Fruit fly (Drosophila melanogaster) whole organism, pupa: ENCODE data around the gene CG4382.

ENCODE experiments used
- CG10348 ChIP-seq: fragments of 200-800 bp; sonication (Bioruptor generic); IDR thresholded peaks from 2 replicates; pipeline ENCODE4 v1.3.6; 2022; ENCODE audit warnings: missing biosample characterization, missing genetic modification characterization
- CG13204 ChIP-seq: fragments of 200-800 bp; sonication (Bioruptor generic); optimal IDR thresholded peaks from 2 replicates; lab custom pipeline; 2018; ENCODE audit warnings: missing biosample characterization, mild to moderate bottlenecking, missing genetic modification characterization, moderate library complexity
- CG14655 ChIP-seq: fragments of 200-800 bp; sonication (Bioruptor generic); optimal IDR thresholded peaks from 3 replicates; lab custom pipeline; 2017; ENCODE audit warnings: mild to moderate bottlenecking, missing biosample characterization, missing genetic modification reagents, missing genetic modification characterization
- CG32121 ChIP-seq: fragments of 200-800 bp; sonication (Bioruptor generic); IDR thresholded peaks from 2 replicates; pipeline ENCODE4 v1.3.6; 2022; ENCODE audit warnings: missing biosample characterization, missing genetic modification characterization
- CG4496 ChIP-seq: fragments of 200-800 bp; sonication (Bioruptor generic); IDR thresholded peaks from 3 replicates; pipeline ENCODE4 v1.3.6; 2022; ENCODE audit warnings: missing biosample characterization, missing genetic modification characterization
- CG8159 ChIP-seq: fragments of 200-800 bp; sonication (Bioruptor generic); optimal IDR thresholded peaks from 3 replicates; lab custom pipeline; 2018; ENCODE audit warnings: missing biosample characterization, mild to moderate bottlenecking, missing genetic modification characterization, moderate library complexity
- CG8301 ChIP-seq: fragments of 200-800 bp; sonication (Bioruptor generic); optimal IDR thresholded peaks from 2 replicates; lab custom pipeline; 2018; ENCODE audit warnings: missing biosample characterization, mild to moderate bottlenecking, missing genetic modification characterization
- EcR ChIP-seq: fragments of 200-800 bp; sonication (Bioruptor generic); optimal IDR thresholded peaks from 3 replicates; lab custom pipeline; 2019; ENCODE audit warnings: missing biosample characterization, missing genetic modification characterization, mild to moderate bottlenecking, moderate library complexity, missing genetic modification reagents
- Ets98B ChIP-seq: fragments of 200-800 bp; sonication (Bioruptor generic); IDR thresholded peaks from 2 replicates; pipeline ENCODE4 v1.3.6; 2022; ENCODE audit warnings: missing biosample characterization, missing genetic modification characterization
- Snoo ChIP-seq: fragments of 200-800 bp; sonication (Bioruptor generic); optimal IDR thresholded peaks from 3 replicates; lab custom pipeline; 2017; ENCODE audit warnings: missing biosample characterization, mild to moderate bottlenecking, missing genetic modification characterization, inconsistent platforms
- fd96Ca ChIP-seq: fragments of 200-800 bp; sonication (Bioruptor generic); IDR thresholded peaks from 3 replicates; pipeline ENCODE4 v1.3.6; 2022; ENCODE audit warnings: missing biosample characterization, missing genetic modification characterization
- gl ChIP-seq: fragments of 200-800 bp; sonication (Bioruptor generic); optimal IDR thresholded peaks from 2 replicates; lab custom pipeline; 2018; ENCODE audit warnings: missing biosample characterization, mild to moderate bottlenecking, missing genetic modification characterization

The CG4382 gene

DNA sequence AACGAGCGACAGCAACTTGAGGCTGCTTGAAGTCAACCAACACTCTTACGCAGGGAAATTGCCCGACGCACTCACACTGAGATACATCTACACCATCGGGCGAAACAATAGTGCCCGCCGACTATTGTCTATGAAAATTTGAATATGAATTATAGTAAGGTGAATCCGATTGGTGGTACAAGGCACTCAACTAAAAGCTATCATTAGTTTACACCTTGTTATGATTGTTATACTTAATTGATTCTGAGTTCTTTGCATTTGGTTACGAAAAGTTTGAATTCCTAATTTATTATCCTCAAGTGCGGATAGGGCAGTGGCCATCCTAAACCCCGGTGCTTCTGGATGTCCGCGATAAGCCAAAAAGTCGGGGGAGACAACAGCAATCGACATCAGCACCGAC lies 38.0 kb downstream of the CG4382 start:
- TF ChIP-seq CG13204 (GFP tag; lab: Kevin White, UChicago) (no peak), CG8159 (tag; lab: Kevin White, UChicago) (peak; percentile 8)

DNA sequence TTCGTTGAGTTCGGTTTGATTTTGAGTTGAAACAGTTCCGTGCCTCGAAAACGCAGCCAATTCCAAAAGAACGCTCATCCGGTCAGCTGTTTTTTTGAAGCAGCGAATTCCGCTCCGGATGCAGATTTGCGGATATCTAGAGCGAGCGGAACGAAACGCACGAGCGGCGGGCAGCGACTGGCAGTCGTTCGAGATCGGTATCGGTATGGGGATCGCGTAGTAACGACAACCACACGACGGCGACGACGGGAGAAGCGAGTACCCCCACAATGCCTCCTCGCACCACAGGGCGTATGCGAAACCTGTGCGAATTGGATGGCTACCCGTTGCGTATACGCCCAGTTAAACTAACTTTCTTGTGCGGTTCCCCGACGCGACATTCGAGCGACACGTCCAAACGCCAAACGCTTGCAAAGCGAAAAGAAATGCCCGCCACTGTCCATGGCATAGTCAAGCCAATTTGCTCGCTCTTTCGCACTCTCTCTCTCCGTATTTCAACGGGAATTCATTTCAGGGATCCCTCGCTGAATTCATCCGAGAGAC lies 40.6 kb downstream of the CG4382 start:
- TF ChIP-seq CG32121 (GFP tag; lab: Robert Waterston, UW) (peak; percentile 77), CG4496 (GFP tag; lab: Robert Waterston, UW) (peak; percentile 46; the same call in 2 of the 3 replicates), fd96Ca (peak; percentile 63; the same call in 1 of the 3 replicates), Ets98B (GFP tag; lab: Robert Waterston, UW) (peak; percentile 59; the same call in 1 of the 2 replicates), CG10348 (GFP tag; lab: Robert Waterston, UW) (no peak)

DNA sequence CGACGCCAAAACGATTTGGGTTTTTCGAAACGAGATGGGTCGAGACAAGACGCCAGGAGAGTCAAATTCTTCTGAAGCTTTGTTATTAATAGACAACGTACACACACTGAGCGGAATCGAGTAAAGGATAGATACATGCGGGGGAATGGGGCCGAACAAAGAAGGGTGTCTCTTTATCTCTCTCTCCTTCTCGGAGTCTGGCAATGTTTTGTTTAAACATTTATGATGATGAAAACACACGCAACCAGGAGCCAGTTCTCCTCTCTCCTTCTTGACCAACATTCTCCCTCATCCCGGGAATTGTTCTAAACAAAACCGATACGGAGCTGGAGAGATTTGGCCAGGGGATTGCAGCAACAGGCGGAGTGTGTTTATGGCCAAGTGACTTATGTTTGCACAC lies 42.8 kb downstream of the CG4382 start:
- TF ChIP-seq fd96Ca = no peak
- TF ChIP-seq CG8301 = no peak
- no peak for TF ChIP-seq Snoo (tag; lab: Kevin White, UChicago)
- TF ChIP-seq, all 21 proteins: peak for 0

DNA sequence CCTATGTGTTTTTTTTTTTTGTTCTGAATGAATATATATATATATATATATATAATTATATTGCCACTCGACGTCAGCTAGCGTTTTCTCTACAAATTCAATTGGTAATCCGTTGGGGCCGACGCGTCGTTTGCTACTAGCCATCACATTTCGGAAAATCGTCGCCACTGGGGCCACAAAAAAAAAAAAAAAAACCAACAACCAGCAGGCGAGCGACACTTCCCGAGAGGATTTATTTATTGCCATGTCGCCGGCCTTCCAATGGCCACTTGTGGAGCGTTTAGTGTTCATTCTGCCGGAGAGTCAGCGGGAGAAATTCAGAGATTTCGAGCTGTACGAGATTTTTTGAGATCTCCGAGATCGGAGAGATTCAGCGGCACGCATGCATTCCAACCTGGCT lies 49.8 kb downstream of the CG4382 start:
- TF ChIP-seq CG14655 (GFP tag; lab: Kevin White, UChicago) = no peak
- TF ChIP-seq CG10348 (GFP tag; lab: Robert Waterston, UW) = no peak
- TF ChIP-seq Ets98B (GFP tag; lab: Robert Waterston, UW) = peak; percentile 86
- no peak for TF ChIP-seq gl (tag; lab: Kevin White, UChicago)
- TF ChIP-seq EcR (GFP tag; lab: Kevin White, UChicago) = no peak
- peak; percentile 64 for TF ChIP-seq CG32121 (GFP tag; lab: Robert Waterston, UW)
